Worm (Caenorhabditis elegans) whole organism, L4/young adult: ENCODE results near the gene disl-2.

Experiments used
- dao-5 ChIP-seq: sonication (generic microtip); optimal IDR thresholded peaks from 2 replicates; lab custom pipeline; 2016; ENCODE audit warnings: missing genotype, missing genetic modification characterization, moderate library complexity, missing compliant biosample characterization
- him-1 ChIP-seq: sonication (generic microtip); optimal IDR thresholded peaks from 2 replicates; lab custom pipeline; 2016; ENCODE audit warnings: missing genotype, missing genetic modification reagents, missing genetic modification characterization, missing compliant biosample characterization

DNA sequence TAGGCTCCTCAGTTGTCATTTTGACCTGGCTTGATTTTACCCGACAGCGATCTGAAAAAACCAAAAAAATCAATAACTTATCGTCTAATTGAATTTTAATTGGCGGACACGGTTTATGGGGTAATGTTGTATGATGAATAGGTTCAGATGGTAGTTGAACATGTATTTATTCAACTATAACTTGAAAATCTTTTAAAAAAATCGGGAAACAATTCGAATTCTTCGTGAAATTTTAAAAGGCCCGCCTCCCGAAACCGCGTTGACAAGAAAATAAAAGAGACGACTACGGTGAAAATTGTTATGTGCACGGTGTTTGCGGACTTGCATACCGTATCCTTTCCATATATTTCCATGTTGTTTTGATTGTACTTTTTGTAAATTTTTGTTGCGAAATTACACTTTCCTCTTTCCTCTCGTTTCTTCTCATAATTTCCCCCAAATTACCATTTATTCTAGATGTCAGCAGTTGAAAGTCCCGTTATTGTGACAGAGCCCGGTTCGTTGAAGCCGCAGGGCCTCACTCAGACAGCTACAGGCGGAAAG, at the start of gene disl-2, which contains the start of gene T24G10.2:
- TF ChIP-seq him-1 (tag; lab: Kevin White, UChicago), result no peak
- no peak for TF ChIP-seq dao-5
